Fruit fly (Drosophila melanogaster) whole organism, embryonic: ENCODE data around the gene Usp30.
A peak's percentile ranks its signal among the peaks of the same experiment; 100 is the strongest.

ENCODE experiments used
- Ada2b ChIP-seq: fragments of 200-800 bp; sonication (Bioruptor generic); IDR thresholded peaks from 2 replicates; pipeline ENCODE4 v1.3.6; 2022; ENCODE audit warnings: missing biosample characterization, missing genetic modification characterization
- CG10147 ChIP-seq: fragments of 200-800 bp; sonication (Bioruptor generic); optimal IDR thresholded peaks from 2 replicates; lab custom pipeline; 2019; ENCODE audit warnings: missing biosample characterization, mild to moderate bottlenecking, missing genetic modification characterization, moderate library complexity
- CG11398 ChIP-seq: fragments of 200-800 bp; sonication (Bioruptor generic); optimal IDR thresholded peaks from 2 replicates; lab custom pipeline; 2016; ENCODE audit warnings: missing biosample characterization, missing genetic modification characterization
- CG11504 ChIP-seq: fragments of 200-800 bp; sonication (Bioruptor generic); optimal IDR thresholded peaks from 3 replicates; lab custom pipeline; 2019; ENCODE audit warnings: missing biosample characterization, mild to moderate bottlenecking, missing genetic modification characterization, moderate library complexity
- CG13296 ChIP-seq: fragments of 200-800 bp; sonication (Bioruptor generic); optimal IDR thresholded peaks from 3 replicates; lab custom pipeline; 2018; ENCODE audit warnings: missing biosample characterization, mild to moderate bottlenecking, missing genetic modification characterization
- CG13775 ChIP-seq: fragments of 200-800 bp; sonication (Bioruptor generic); optimal IDR thresholded peaks from 3 replicates; lab custom pipeline; 2017; ENCODE audit warnings: missing biosample characterization, mild to moderate bottlenecking, missing genetic modification characterization
- CG15073 ChIP-seq: fragments of 200-800 bp; sonication (Bioruptor generic); optimal IDR thresholded peaks from 2 replicates; lab custom pipeline; 2016; ENCODE audit warnings: missing biosample characterization, missing genetic modification characterization
- CG16813 ChIP-seq: fragments of 200-800 bp; sonication (Bioruptor generic); IDR thresholded peaks from 3 replicates; pipeline ENCODE4 v1.3.6; 2022; ENCODE audit warnings: missing biosample characterization, missing genetic modification characterization; ENCODE audit not compliant: partially characterized antibody
- CG17361 ChIP-seq: fragments of 200-800 bp; sonication (Bioruptor generic); IDR thresholded peaks from 3 replicates; pipeline ENCODE4 v1.3.6; 2022; ENCODE audit warnings: missing biosample characterization, missing genetic modification characterization
- CG18599 ChIP-seq: fragments of 200-800 bp; sonication (Bioruptor generic); optimal IDR thresholded peaks from 3 replicates; lab custom pipeline; 2017; ENCODE audit warnings: missing biosample characterization, missing genetic modification characterization, mild to moderate bottlenecking, moderate library complexity, missing genetic modification reagents
- CG31224 ChIP-seq: fragments of 200-800 bp; sonication (Bioruptor generic); IDR thresholded peaks from 2 replicates; pipeline ENCODE4 v1.3.6; 2022; ENCODE audit warnings: missing biosample characterization, missing genetic modification characterization
- CG31365 ChIP-seq: fragments of 200-800 bp; sonication (Bioruptor generic); optimal IDR thresholded peaks from 2 replicates; lab custom pipeline; 2018; ENCODE audit warnings: missing biosample characterization, mild to moderate bottlenecking, missing genetic modification characterization
- CG3726 ChIP-seq: fragments of 200-800 bp; sonication (Bioruptor generic); IDR thresholded peaks from 3 replicates; pipeline ENCODE4, ENCODE4 v1.3.6; 2022; ENCODE audit warnings: missing biosample characterization, missing genetic modification characterization
- CG8281 ChIP-seq: fragments of 200-800 bp; sonication (Bioruptor generic); optimal IDR thresholded peaks from 2 replicates; lab custom pipeline; 2018; ENCODE audit warnings: missing biosample characterization, mild to moderate bottlenecking, missing genetic modification characterization, moderate library complexity
- CG8290 ChIP-seq, 3 experiments: fragments of 200-800 bp; sonication (Bioruptor generic); optimal IDR thresholded peaks; 2 replicates each; lab custom pipeline; 2016 to 2019; ENCODE audit warnings: missing biosample characterization in 3 of 3, missing genetic modification characterization in 3 of 3, mild to moderate bottlenecking in 2 of 3, moderate library complexity in 1 of 3
- Camta ChIP-seq: fragments of 200-800 bp; sonication (Bioruptor generic); optimal IDR thresholded peaks from 2 replicates; lab custom pipeline; 2016; ENCODE audit warnings: missing biosample characterization, missing genetic modification characterization
- D19A ChIP-seq: fragments of 200-800 bp; optimal IDR thresholded peaks from 3 replicates; lab custom pipeline; 2019; ENCODE audit warnings: missing biosample characterization, mild to moderate bottlenecking, missing genetic modification characterization, moderate library complexity
- D19B ChIP-seq: fragments of 200-800 bp; sonication (Bioruptor generic); optimal IDR thresholded peaks from 2 replicates; lab custom pipeline; 2017; ENCODE audit warnings: missing biosample characterization, mild to moderate bottlenecking, missing genetic modification characterization
- H2.0 ChIP-seq: fragments of 200-800 bp; sonication (Bioruptor generic); IDR thresholded peaks from 2 replicates; pipeline ENCODE4 v1.3.6; 2022; ENCODE audit warnings: missing biosample characterization, missing genetic modification characterization
- Hand ChIP-seq: fragments of 200-800 bp; sonication (Bioruptor generic); optimal IDR thresholded peaks from 2 replicates; lab custom pipeline; 2017; ENCODE audit warnings: mild to moderate bottlenecking, missing biosample characterization, missing genetic modification reagents, missing genetic modification characterization
- HmgD ChIP-seq: fragments of 200-800 bp; sonication (Bioruptor generic); optimal IDR thresholded peaks from 3 replicates; lab custom pipeline; 2016; ENCODE audit warnings: missing biosample characterization, missing genetic modification characterization
- Hsf ChIP-seq: fragments of 200-800 bp; sonication (Bioruptor generic); optimal IDR thresholded peaks from 3 replicates; lab custom pipeline; 2016; ENCODE audit warnings: missing biosample characterization, missing genetic modification characterization
- Jarid2 ChIP-seq: fragments of 200-800 bp; sonication (Bioruptor generic); optimal IDR thresholded peaks from 3 replicates; lab custom pipeline; 2017; ENCODE audit warnings: mild to moderate bottlenecking, missing biosample characterization, missing genetic modification reagents, missing genetic modification characterization
- Mes4 ChIP-seq: fragments of 200-800 bp; sonication (Bioruptor generic); optimal IDR thresholded peaks from 2 replicates; lab custom pipeline; 2016; ENCODE audit warnings: missing biosample characterization, missing genetic modification characterization
- Myb ChIP-seq: fragments of 200-800 bp; sonication (Bioruptor generic); optimal IDR thresholded peaks from 2 replicates; lab custom pipeline; 2016; ENCODE audit warnings: missing biosample characterization, missing genetic modification characterization
- NK7.1 ChIP-seq: fragments of 200-800 bp; sonication (Bioruptor generic); optimal IDR thresholded peaks from 3 replicates; lab custom pipeline; 2016; ENCODE audit warnings: missing biosample characterization, missing genetic modification characterization
- Stat92E ChIP-seq, 3 experiments: fragments of >200 bp in 2 of 3; fragments of 200-800 bp in 1 of 3; sonication (Bioruptor generic) in 1 of 3; optimal IDR thresholded peaks; 2 replicates each; lab custom pipeline; 2017 to 2019; ENCODE audit warnings: missing biosample characterization in 3 of 3, missing genetic modification characterization in 3 of 3, mild to moderate bottlenecking in 1 of 3, moderate library complexity in 1 of 3
- abd-A ChIP-seq: fragments of 200-800 bp; sonication (Bioruptor generic); optimal IDR thresholded peaks from 3 replicates; lab custom pipeline; 2019; ENCODE audit warnings: missing biosample characterization, mild to moderate bottlenecking, missing genetic modification characterization, moderate library complexity
- amos ChIP-seq: fragments of 200-800 bp; sonication (Bioruptor generic); IDR thresholded peaks from 2 replicates; pipeline ENCODE4 v1.3.6; 2022; ENCODE audit warnings: missing biosample characterization, missing genetic modification characterization; ENCODE audit not compliant: partially characterized antibody
- ase ChIP-seq: fragments of 200-800 bp; sonication (Bioruptor generic); IDR thresholded peaks from 3 replicates; pipeline ENCODE4 v1.3.6; 2022; ENCODE audit warnings: missing biosample characterization, missing genetic modification characterization
- ato ChIP-seq: fragments of 200-800 bp; sonication (Bioruptor generic); IDR thresholded peaks from 2 replicates; pipeline ENCODE4 v1.3.6; 2022; ENCODE audit warnings: missing biosample characterization, missing genetic modification characterization; ENCODE audit not compliant: partially characterized antibody
- chif ChIP-seq, 2 experiments: fragments of 200-800 bp; sonication (Bioruptor generic); optimal IDR thresholded peaks; 3 replicates each; lab custom pipeline; 2016; ENCODE audit warnings: missing biosample characterization in 2 of 2, missing genetic modification characterization in 2 of 2
- corto ChIP-seq: fragments of 200-800 bp; sonication (Bioruptor generic); optimal IDR thresholded peaks from 2 replicates; lab custom pipeline; 2016; ENCODE audit warnings: missing biosample characterization, mild to moderate bottlenecking, missing genetic modification characterization, moderate library complexity
- dpn ChIP-seq, 2 experiments: fragments of 200-800 bp; sonication (Bioruptor generic); optimal IDR thresholded peaks; 3 replicates each; lab custom pipeline; 2016; ENCODE audit warnings: missing biosample characterization in 2 of 2, missing genetic modification characterization in 2 of 2
- emc ChIP-seq: fragments of 200-800 bp; sonication (Bioruptor generic); optimal IDR thresholded peaks from 2 replicates; lab custom pipeline; 2016; ENCODE audit warnings: missing biosample characterization, missing genetic modification characterization
- eve ChIP-seq, 2 experiments: fragments of >200 bp; optimal IDR thresholded peaks; 2 replicates each; lab custom pipeline; 2017; ENCODE audit warnings: missing biosample characterization in 2 of 2, missing genetic modification characterization in 2 of 2
- fu2 ChIP-seq: fragments of 200-800 bp; sonication (Bioruptor generic); optimal IDR thresholded peaks from 2 replicates; lab custom pipeline; 2016; ENCODE audit warnings: missing biosample characterization, missing genetic modification characterization
- gcm2 ChIP-seq: fragments of 200-800 bp; sonication (Bioruptor generic); optimal IDR thresholded peaks from 2 replicates; lab custom pipeline; 2016; ENCODE audit warnings: missing biosample characterization, missing genetic modification characterization
- gsb-n ChIP-seq: fragments of 200-800 bp; sonication (Bioruptor generic); optimal IDR thresholded peaks from 3 replicates; lab custom pipeline; 2018; ENCODE audit warnings: missing biosample characterization, mild to moderate bottlenecking, missing genetic modification characterization
- kah ChIP-seq: fragments of 200-800 bp; sonication (Bioruptor generic); optimal IDR thresholded peaks from 2 replicates; lab custom pipeline; 2018; ENCODE audit warnings: missing biosample characterization, mild to moderate bottlenecking, missing genetic modification characterization
- onecut ChIP-seq: fragments of 200-800 bp; sonication (Bioruptor generic); IDR thresholded peaks from 2 replicates; pipeline ENCODE4 v1.3.6; 2022; ENCODE audit warnings: missing biosample characterization, missing genetic modification characterization
- pros ChIP-seq: fragments of 200-800 bp; sonication (Bioruptor generic); optimal IDR thresholded peaks from 3 replicates; lab custom pipeline; 2019; ENCODE audit warnings: missing biosample characterization, mild to moderate bottlenecking, missing genetic modification characterization, moderate library complexity
- psq ChIP-seq: fragments of 200-800 bp; sonication (Bioruptor generic); optimal IDR thresholded peaks from 2 replicates; lab custom pipeline; 2017; ENCODE audit warnings: missing biosample characterization, missing genetic modification characterization
- sug ChIP-seq: fragments of 200-800 bp; optimal IDR thresholded peaks from 2 replicates; lab custom pipeline; 2019; ENCODE audit warnings: missing biosample characterization, mild to moderate bottlenecking, missing genetic modification characterization, moderate library complexity
- tio ChIP-seq: fragments of 200-800 bp; sonication (Bioruptor generic); optimal IDR thresholded peaks from 2 replicates; lab custom pipeline; 2017; ENCODE audit warnings: missing biosample characterization, missing genetic modification characterization, inconsistent platforms
- ttk ChIP-seq: fragments of 200-800 bp; sonication (Bioruptor generic); IDR thresholded peaks from 2 replicates; pipeline ENCODE4 v2.1.2; 2022; ENCODE audit warnings: missing biosample characterization, missing genetic modification characterization
- tx ChIP-seq: fragments of 200-800 bp; sonication (Bioruptor generic); optimal IDR thresholded peaks from 2 replicates; lab custom pipeline; 2016; ENCODE audit warnings: missing biosample characterization, missing genetic modification characterization
- usp ChIP-seq: fragments of >200 bp; optimal IDR thresholded peaks from 2 replicates; lab custom pipeline; 2017; ENCODE audit warnings: missing biosample characterization, missing genetic modification characterization
- vvl ChIP-seq: fragments of 200-800 bp; sonication (Bioruptor generic); IDR thresholded peaks from 2 replicates; pipeline ENCODE4 v1.3.6; 2022; ENCODE audit warnings: missing biosample characterization, missing genetic modification characterization

Gene Usp30

dm6 chrX:5880139-5880924 lies 745 bp upstream of the Usp30 start (continued):
- TF ChIP-seq CG11398: no peak
- TF ChIP-seq abd-A (tag; lab: Kevin White, UChicago): peak; percentile 54
- TF ChIP-seq Jarid2 (GFP tag; lab: Kevin White, UChicago): no peak
- peak in 1 of 2 experiments; percentile 52 for TF ChIP-seq dpn (GFP tag; optimal IDR thresholded peaks at IDR 0.05; lab: Kevin White, UChicago)
- no peak for TF ChIP-seq H2.0 (GFP tag; lab: Robert Waterston, UW)
- peak; percentile 29; the same call in 1 of the 2 replicates for TF ChIP-seq onecut (GFP tag; lab: Robert Waterston, UW)
- no peak for TF ChIP-seq CG16813 (GFP tag; lab: Robert Waterston, UW)
- no peak for TF ChIP-seq gcm2 (GFP tag; lab: Kevin White, UChicago)
- TF ChIP-seq D19B (GFP tag; lab: Kevin White, UChicago): peak; percentile 27
- no peak for TF ChIP-seq emc (GFP tag; lab: Kevin White, UChicago)
- peak; percentile 0 for TF ChIP-seq Myb
- TF ChIP-seq Hand (GFP tag; lab: Kevin White, UChicago): no peak
- peak; percentile 59 for TF ChIP-seq sug (tag; lab: Kevin White, UChicago)
- TF ChIP-seq Camta (GFP tag; lab: Kevin White, UChicago): no peak
- no peak for TF ChIP-seq ato (GFP tag; lab: Robert Waterston, UW)
- TF ChIP-seq CG13775 (GFP tag; lab: Kevin White, UChicago): peak; percentile 8
- no peak for TF ChIP-seq ase
- TF ChIP-seq D19A (tag; lab: Kevin White, UChicago): peak; percentile 19
- no peak for TF ChIP-seq pros (GFP tag; lab: Kevin White, UChicago)
- TF ChIP-seq CG13296 (GFP tag; lab: Kevin White, UChicago): peak; percentile 47
- TF ChIP-seq CG17361 (GFP tag; lab: Robert Waterston, UW): peak; percentile 43; the same call in 2 of the 3 replicates
- TF ChIP-seq CG15073: no peak
- TF ChIP-seq gsb-n: peak; percentile 25
- TF ChIP-seq CG8281 (tag; lab: Kevin White, UChicago): no peak
- TF ChIP-seq CG10147 (GFP tag; lab: Kevin White, UChicago): peak; percentile 34
- TF ChIP-seq CG31365 (tag; lab: Kevin White, UChicago): no peak
- no peak for TF ChIP-seq CG8290 (GFP tag; optimal IDR thresholded peaks at IDR 0.05; lab: Kevin White, UChicago)
- peak in 1 of 2 experiments; percentile 78 for TF ChIP-seq CG8290 (tag; optimal IDR thresholded peaks at IDR 0.05; lab: Kevin White, UChicago)
- TF ChIP-seq Stat92E (GFP tag; optimal IDR thresholded peaks at IDR 0.05; lab: Kevin White, UChicago): no peak
- TF ChIP-seq Hsf (GFP tag; lab: Kevin White, UChicago): peak; percentile 49
- TF ChIP-seq CG31224: no peak
- TF ChIP-seq Mes4 (GFP tag; lab: Kevin White, UChicago): no peak
- TF ChIP-seq psq (GFP tag; lab: Kevin White, UChicago): peak; percentile 85
- peak; percentile 29 for TF ChIP-seq fu2
- TF ChIP-seq chif (GFP tag; optimal IDR thresholded peaks at IDR 0.05; lab: Kevin White, UChicago): peak in 1 of 2 experiments; percentile 35
- no peak for TF ChIP-seq usp
- peak; percentile 44 for TF ChIP-seq corto (GFP tag; lab: Kevin White, UChicago)
- peak; percentile 83 for TF ChIP-seq kah (GFP tag; lab: Kevin White, UChicago)
- peak; percentile 52 for TF ChIP-seq Ada2b
- peak; percentile 52 for TF ChIP-seq CG11504 (tag; lab: Kevin White, UChicago)
- no peak for TF ChIP-seq NK7.1
- TF ChIP-seq ttk (GFP tag; lab: Robert Waterston, UW): no peak
- no peak for TF ChIP-seq eve (GFP tag; optimal IDR thresholded peaks at IDR 0.05; lab: Kevin White, UChicago)
- TF ChIP-seq vvl: peak; percentile 51
- no peak for TF ChIP-seq amos (GFP tag; lab: Robert Waterston, UW)
- peak; percentile 71 for TF ChIP-seq CG18599 (GFP tag; lab: Kevin White, UChicago)
- no peak for TF ChIP-seq HmgD
- TF ChIP-seq tio: no peak
- peak; percentile 24 for TF ChIP-seq tx (GFP tag; lab: Kevin White, UChicago)
- no peak for TF ChIP-seq CG3726
